Fruit fly (Drosophila melanogaster) whole organism, embryonic: ENCODE data around the gene CG4820.

Experiments used
- Abd-B ChIP-seq: fragments of 200-800 bp; sonication (Bioruptor generic); optimal IDR thresholded peaks from 2 replicates; lab custom pipeline; 2018; ENCODE audit warnings: missing biosample characterization, mild to moderate bottlenecking, missing genetic modification characterization, moderate library complexity
- Bgb ChIP-seq: fragments of 200-800 bp; sonication (Bioruptor generic); IDR thresholded peaks from 2 replicates; pipeline ENCODE4 v1.3.6; 2022; ENCODE audit warnings: missing biosample characterization, missing genetic modification characterization; ENCODE audit not compliant: partially characterized antibody
- CG10209 ChIP-seq: fragments of 200-800 bp; sonication (Bioruptor generic); optimal IDR thresholded peaks from 3 replicates; lab custom pipeline; 2017; ENCODE audit warnings: missing biosample characterization, mild to moderate bottlenecking, missing genetic modification characterization, missing genetic modification reagents
- CG10267 ChIP-seq: fragments of 200-800 bp; sonication (Bioruptor generic); optimal IDR thresholded peaks from 2 replicates; lab custom pipeline; 2018; ENCODE audit warnings: missing biosample characterization, mild to moderate bottlenecking, missing genetic modification characterization, moderate library complexity
- CG10979 ChIP-seq: fragments of 200-800 bp; sonication (Bioruptor generic); optimal IDR thresholded peaks from 2 replicates; lab custom pipeline; 2018; ENCODE audit warnings: missing biosample characterization, mild to moderate bottlenecking, missing genetic modification characterization, moderate library complexity
- CG13287 ChIP-seq: fragments of 200-800 bp; sonication (Bioruptor generic); IDR thresholded peaks from 2 replicates; pipeline ENCODE4 v1.3.6; 2022; ENCODE audit warnings: missing biosample characterization, missing genetic modification characterization; ENCODE audit not compliant: partially characterized antibody
- CG14014 ChIP-seq: fragments of 200-800 bp; sonication (Bioruptor generic); IDR thresholded peaks from 2 replicates; pipeline ENCODE4 v1.3.6; 2022; ENCODE audit warnings: missing biosample characterization, missing genetic modification characterization
- CG14965 ChIP-seq: fragments of 200-800 bp; sonication (Bioruptor generic); optimal IDR thresholded peaks from 2 replicates; lab custom pipeline; 2016; ENCODE audit warnings: missing biosample characterization, missing genetic modification characterization, borderline replicate concordance
- CG15073 ChIP-seq: fragments of 200-800 bp; sonication (Bioruptor generic); optimal IDR thresholded peaks from 2 replicates; lab custom pipeline; 2016; ENCODE audit warnings: missing biosample characterization, missing genetic modification characterization
- CG17186 ChIP-seq: fragments of 200-800 bp; sonication (Bioruptor generic); optimal IDR thresholded peaks from 3 replicates; lab custom pipeline; 2017; ENCODE audit warnings: missing biosample characterization, missing genetic modification reagents, missing genetic modification characterization
- CG1792 ChIP-seq: fragments of 200-800 bp; sonication (Bioruptor generic); optimal IDR thresholded peaks from 2 replicates; lab custom pipeline; 2016; ENCODE audit warnings: missing biosample characterization, missing genetic modification characterization
- CG2120 ChIP-seq: fragments of 200-800 bp; sonication (Bioruptor generic); optimal IDR thresholded peaks from 3 replicates; lab custom pipeline; 2016; ENCODE audit warnings: missing biosample characterization, missing genetic modification characterization
- CG2199 ChIP-seq: fragments of 200-800 bp; sonication (Bioruptor generic); IDR thresholded peaks from 3 replicates; pipeline ENCODE4 v1.3.6; 2022; ENCODE audit warnings: missing biosample characterization, missing genetic modification characterization
- CG2712 ChIP-seq: fragments of 200-800 bp; optimal IDR thresholded peaks from 3 replicates; lab custom pipeline; 2019; ENCODE audit warnings: missing biosample characterization, mild to moderate bottlenecking, missing genetic modification characterization, moderate library complexity
- CG31224 ChIP-seq: fragments of 200-800 bp; sonication (Bioruptor generic); IDR thresholded peaks from 2 replicates; pipeline ENCODE4 v1.3.6; 2022; ENCODE audit warnings: missing biosample characterization, missing genetic modification characterization
- CG34224 ChIP-seq: fragments of 200-800 bp; sonication (Bioruptor generic); IDR thresholded peaks from 3 replicates; pipeline ENCODE4 v1.3.6; 2022; ENCODE audit warnings: missing biosample characterization, missing genetic modification characterization; ENCODE audit not compliant: partially characterized antibody
- CG3847 ChIP-seq: fragments of 200-800 bp; sonication (Bioruptor generic); IDR thresholded peaks from 2 replicates; pipeline ENCODE4 v1.3.6; 2022; ENCODE audit warnings: missing biosample characterization, missing genetic modification characterization
- CG5245 ChIP-seq: fragments of 200-800 bp; sonication (Bioruptor generic); optimal IDR thresholded peaks from 3 replicates; lab custom pipeline; 2016; ENCODE audit warnings: missing biosample characterization, missing genetic modification characterization
- CG6683 ChIP-seq: fragments of 200-800 bp; sonication (Bioruptor generic); optimal IDR thresholded peaks from 2 replicates; lab custom pipeline; 2017; ENCODE audit warnings: missing biosample characterization, mild to moderate bottlenecking, missing genetic modification characterization, missing genetic modification reagents
- CG6689 ChIP-seq: fragments of 200-800 bp; sonication (Bioruptor generic); IDR thresholded peaks from 2 replicates; pipeline ENCODE4 v1.3.6; 2022; ENCODE audit warnings: missing biosample characterization, missing genetic modification characterization
- CG6854 ChIP-seq: fragments of 200-800 bp; sonication (Bioruptor generic); optimal IDR thresholded peaks from 3 replicates; lab custom pipeline; 2017; ENCODE audit warnings: missing biosample characterization, mild to moderate bottlenecking, missing genetic modification characterization
- CG7556 ChIP-seq: fragments of 200-800 bp; sonication (Bioruptor generic); optimal IDR thresholded peaks from 2 replicates; lab custom pipeline; 2017; ENCODE audit warnings: missing biosample characterization, mild to moderate bottlenecking, missing genetic modification characterization
- CG8290 ChIP-seq, 3 experiments: fragments of 200-800 bp; sonication (Bioruptor generic); optimal IDR thresholded peaks; 2 replicates each; lab custom pipeline; 2016 to 2019; ENCODE audit warnings: missing biosample characterization in 3 of 3, missing genetic modification characterization in 3 of 3, mild to moderate bottlenecking in 2 of 3, moderate library complexity in 1 of 3
- CTCF ChIP-seq: fragments of 200-800 bp; sonication (Bioruptor generic); optimal IDR thresholded peaks from 2 replicates; lab custom pipeline; 2017; ENCODE audit warnings: missing biosample characterization, mild to moderate bottlenecking, missing genetic modification characterization, moderate library complexity
- CkIIα-i1 ChIP-seq: fragments of 200-800 bp; sonication (Bioruptor generic); IDR thresholded peaks from 2 replicates; pipeline ENCODE4 v1.3.6; 2022; ENCODE audit warnings: missing biosample characterization, missing genetic modification characterization
- Fer2 ChIP-seq: fragments of 200-800 bp; sonication (Bioruptor generic); optimal IDR thresholded peaks from 2 replicates; lab custom pipeline; 2018; ENCODE audit warnings: missing biosample characterization, mild to moderate bottlenecking, missing genetic modification characterization, moderate library complexity
- Hr78 ChIP-seq, 2 experiments: fragments of 200-800 bp in 1 of 2; fragments of >200 bp in 1 of 2; sonication (Bioruptor generic) in 1 of 2; optimal IDR thresholded peaks; 2 replicates each; lab custom pipeline; 2017 to 2019; ENCODE audit warnings: missing biosample characterization in 2 of 2, missing genetic modification characterization in 2 of 2, mild to moderate bottlenecking in 1 of 2, moderate library complexity in 1 of 2
- MESR4 ChIP-seq: fragments of 200-800 bp; sonication (Bioruptor generic); optimal IDR thresholded peaks from 2 replicates; lab custom pipeline; 2018; ENCODE audit warnings: missing biosample characterization, mild to moderate bottlenecking, missing genetic modification characterization, moderate library complexity
- Myb ChIP-seq: fragments of 200-800 bp; sonication (Bioruptor generic); optimal IDR thresholded peaks from 2 replicates; lab custom pipeline; 2016; ENCODE audit warnings: missing biosample characterization, missing genetic modification characterization
- al ChIP-seq: fragments of 200-800 bp; sonication (Bioruptor generic); IDR thresholded peaks from 2 replicates; pipeline ENCODE4 v1.3.6; 2022; ENCODE audit warnings: missing biosample characterization, missing genetic modification characterization
- az2 ChIP-seq: fragments of 200-800 bp; sonication (Bioruptor generic); optimal IDR thresholded peaks from 3 replicates; lab custom pipeline; 2016; ENCODE audit warnings: missing biosample characterization, missing genetic modification characterization
- bcd ChIP-seq: fragments of 200-800 bp; sonication (Bioruptor generic); optimal IDR thresholded peaks from 2 replicates; lab custom pipeline; 2017; ENCODE audit warnings: missing biosample characterization, mild to moderate bottlenecking, missing genetic modification characterization
- bowl ChIP-seq: fragments of 200-800 bp; sonication (Bioruptor generic); IDR thresholded peaks from 2 replicates; pipeline ENCODE4 v1.3.6; 2022; ENCODE audit warnings: missing biosample characterization, missing genetic modification characterization
- chif ChIP-seq, 2 experiments: fragments of 200-800 bp; sonication (Bioruptor generic); optimal IDR thresholded peaks; 3 replicates each; lab custom pipeline; 2016; ENCODE audit warnings: missing biosample characterization in 2 of 2, missing genetic modification characterization in 2 of 2
- corto ChIP-seq: fragments of 200-800 bp; sonication (Bioruptor generic); optimal IDR thresholded peaks from 2 replicates; lab custom pipeline; 2016; ENCODE audit warnings: missing biosample characterization, mild to moderate bottlenecking, missing genetic modification characterization, moderate library complexity
- dan ChIP-seq: fragments of 200-800 bp; sonication (Bioruptor generic); IDR thresholded peaks from 2 replicates; pipeline ENCODE4 v1.3.6; 2022; ENCODE audit warnings: missing biosample characterization, missing genetic modification characterization
- dysf ChIP-seq: fragments of 200-800 bp; sonication (Bioruptor generic); IDR thresholded peaks from 3 replicates; pipeline ENCODE4 v1.3.6; 2022; ENCODE audit warnings: missing biosample characterization, missing genetic modification characterization
- fd102C ChIP-seq: fragments of 200-800 bp; sonication (Bioruptor generic); optimal IDR thresholded peaks from 2 replicates; lab custom pipeline; 2018; ENCODE audit warnings: missing biosample characterization, mild to moderate bottlenecking, missing genetic modification characterization, moderate library complexity
- fru ChIP-seq: fragments of >200 bp; optimal IDR thresholded peaks from 2 replicates; lab custom pipeline; 2017
- grau ChIP-seq: fragments of 200-800 bp; optimal IDR thresholded peaks from 3 replicates; lab custom pipeline; 2019; ENCODE audit warnings: missing biosample characterization, mild to moderate bottlenecking, missing genetic modification characterization, moderate library complexity
- ken ChIP-seq: fragments of 200-800 bp; sonication (Bioruptor generic); IDR thresholded peaks from 3 replicates; pipeline ENCODE4 v1.3.6; 2022; ENCODE audit warnings: missing biosample characterization, missing genetic modification characterization
- mam ChIP-seq: fragments of 200-800 bp; sonication (Bioruptor generic); optimal IDR thresholded peaks from 3 replicates; lab custom pipeline; 2016; ENCODE audit warnings: missing biosample characterization, missing genetic modification characterization
- nerfin-2 ChIP-seq: fragments of 200-800 bp; sonication (Bioruptor generic); IDR thresholded peaks from 2 replicates; pipeline ENCODE4 v1.3.6; 2022; ENCODE audit warnings: missing biosample characterization, missing genetic modification characterization; ENCODE audit not compliant: partially characterized antibody
- pros ChIP-seq: fragments of 200-800 bp; sonication (Bioruptor generic); optimal IDR thresholded peaks from 3 replicates; lab custom pipeline; 2019; ENCODE audit warnings: missing biosample characterization, mild to moderate bottlenecking, missing genetic modification characterization, moderate library complexity
- run ChIP-seq: fragments of 200-800 bp; sonication (Bioruptor generic); optimal IDR thresholded peaks from 3 replicates; lab custom pipeline; 2018; ENCODE audit warnings: missing biosample characterization, mild to moderate bottlenecking, missing genetic modification characterization
- sd ChIP-seq: fragments of 200-800 bp; sonication (Bioruptor generic); optimal IDR thresholded peaks from 3 replicates; lab custom pipeline; 2018; ENCODE audit warnings: missing biosample characterization, mild to moderate bottlenecking, missing genetic modification characterization, moderate library complexity
- toy ChIP-seq: fragments of 200-800 bp; sonication (Bioruptor generic); IDR thresholded peaks from 2 replicates; pipeline ENCODE4 v1.3.6; 2022; ENCODE audit warnings: missing biosample characterization, missing genetic modification characterization
- tx ChIP-seq: fragments of 200-800 bp; sonication (Bioruptor generic); optimal IDR thresholded peaks from 2 replicates; lab custom pipeline; 2016; ENCODE audit warnings: missing biosample characterization, missing genetic modification characterization
- unpg ChIP-seq: fragments of 200-800 bp; sonication (Bioruptor generic); optimal IDR thresholded peaks from 3 replicates; lab custom pipeline; 2018; ENCODE audit warnings: missing biosample characterization, mild to moderate bottlenecking, missing genetic modification characterization, moderate library complexity
- zf30C ChIP-seq: fragments of 200-800 bp; sonication (Bioruptor generic); optimal IDR thresholded peaks from 3 replicates; lab custom pipeline; 2018; ENCODE audit warnings: missing biosample characterization, mild to moderate bottlenecking, missing genetic modification characterization

The CG4820 gene

DNA sequence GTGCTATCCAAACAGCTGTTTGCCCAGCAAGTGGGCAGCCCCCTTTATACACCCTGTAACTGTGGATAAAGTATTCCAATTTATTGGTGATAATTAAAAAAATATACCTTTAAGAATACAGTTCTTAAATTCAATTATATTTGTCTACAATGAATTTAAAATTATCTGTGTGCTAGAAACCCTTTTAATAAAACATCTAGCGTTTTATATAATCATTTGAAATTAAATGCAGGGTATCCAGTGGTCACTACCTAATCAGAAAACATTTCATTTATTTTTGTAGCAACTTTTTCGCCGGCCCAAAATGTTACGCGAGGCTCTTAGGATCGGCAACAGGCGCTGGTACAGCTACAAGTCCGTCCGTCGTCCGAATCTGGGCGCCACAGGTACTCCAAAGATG, 10.2 kb downstream of the CG4820 start, which contains the start of gene CG17726 (continued):
- TF ChIP-seq az2 (GFP tag; lab: Kevin White, UChicago) (peak; percentile 98), CG7556 (peak; percentile 96), Bgb (GFP tag; lab: Robert Waterston, UW) (no peak), CG17186 (peak; percentile 66), fru (lab: Kevin White, UChicago) (no peak), CG6689 (peak; percentile 99), CG10209 (GFP tag; lab: Kevin White, UChicago) (peak; percentile 97), Abd-B (GFP tag; lab: Kevin White, UChicago) (peak; percentile 94), toy (GFP tag; lab: Robert Waterston, UW) (peak; percentile 91), nerfin-2 (GFP tag; lab: Robert Waterston, UW) (no peak), bcd (GFP tag; lab: Kevin White, UChicago) (peak; percentile 95), CG2199 (GFP tag; lab: Robert Waterston, UW) (peak; percentile 94), chif (GFP tag; optimal IDR thresholded peaks at IDR 0.05; lab: Kevin White, UChicago) (peak; percentile 86 to 94), CG10267 (tag; lab: Kevin White, UChicago) (peak; percentile 94), CG2712 (peak; percentile 99), unpg (GFP tag; lab: Kevin White, UChicago) (peak; percentile 99), CG14965 (no peak), MESR4 (GFP tag; lab: Kevin White, UChicago) (peak; percentile 67), CG2120 (GFP tag; lab: Kevin White, UChicago) (peak; percentile 97), CTCF (GFP tag; lab: Kevin White, UChicago) (peak; percentile 36), CG10979 (tag; lab: Kevin White, UChicago) (peak; percentile 97), run (tag; lab: Kevin White, UChicago) (peak; percentile 96), CG3847 (GFP tag; lab: Robert Waterston, UW) (peak; percentile 97), al (GFP tag; lab: Robert Waterston, UW) (peak; percentile 95), CG1792 (peak; percentile 62), CG31224 (peak; percentile 95), CG5245 (GFP tag; lab: Kevin White, UChicago) (peak; percentile 84), CG34224 (no peak), CkIIα-i1 (peak; percentile 68), CG15073 (GFP tag; lab: Kevin White, UChicago) (peak; percentile 71), mam (peak; percentile 90), fd102C (GFP tag; lab: Kevin White, UChicago) (peak; percentile 91), tx (GFP tag; lab: Kevin White, UChicago) (peak; percentile 86), CG6683 (GFP tag; lab: Kevin White, UChicago) (peak; percentile 87), ken (peak; percentile 96), Fer2 (tag; lab: Kevin White, UChicago) (peak; percentile 94), CG13287 (peak; percentile 56; the same call in 1 of the 2 replicates), zf30C (GFP tag; lab: Kevin White, UChicago) (no peak), CG6854 (GFP tag; lab: Kevin White, UChicago) (peak; percentile 89), Hr78 (GFP tag; optimal IDR thresholded peaks at IDR 0.05; lab: Kevin White, UChicago) (no peak), sd (peak; percentile 92), dysf (GFP tag; lab: Robert Waterston, UW) (peak; percentile 98), CG8290 (GFP tag; optimal IDR thresholded peaks at IDR 0.05; lab: Kevin White, UChicago) (peak; percentile 94), CG8290 (tag; optimal IDR thresholded peaks at IDR 0.05; lab: Kevin White, UChicago) (peak in 1 of 2 experiments; percentile 75), grau (tag; lab: Kevin White, UChicago) (peak; percentile 97), corto (GFP tag; lab: Kevin White, UChicago) (no peak), Myb (GFP tag; lab: Kevin White, UChicago) (peak; percentile 61), CG14014 (GFP tag; lab: Robert Waterston, UW) (peak; percentile 98), bowl (GFP tag; lab: Robert Waterston, UW) (peak; percentile 96), dan (GFP tag; lab: Robert Waterston, UW) (peak; percentile 73; the same call in 1 of the 2 replicates), pros (peak; percentile 38)
